Fruit fly (Drosophila melanogaster) whole organism, embryonic: ENCODE data around the gene Agpat3.

Source experiments
- Abd-B ChIP-seq: fragments of 200-800 bp; sonication (Bioruptor generic); optimal IDR thresholded peaks from 2 replicates; lab custom pipeline; 2018; ENCODE audit warnings: missing biosample characterization, mild to moderate bottlenecking, missing genetic modification characterization, moderate library complexity
- Antp ChIP-seq: fragments of 200-800 bp; sonication (Bioruptor generic); optimal IDR thresholded peaks from 3 replicates; lab custom pipeline; 2016; ENCODE audit warnings: missing biosample characterization, missing genetic modification characterization
- Atf-2 ChIP-seq: fragments of 200-800 bp; sonication (Bioruptor generic); optimal IDR thresholded peaks from 2 replicates; lab custom pipeline; 2016; ENCODE audit warnings: missing biosample characterization, missing genetic modification characterization
- CG10209 ChIP-seq: fragments of 200-800 bp; sonication (Bioruptor generic); optimal IDR thresholded peaks from 3 replicates; lab custom pipeline; 2017; ENCODE audit warnings: missing biosample characterization, mild to moderate bottlenecking, missing genetic modification characterization, missing genetic modification reagents
- CG10979 ChIP-seq: fragments of 200-800 bp; sonication (Bioruptor generic); optimal IDR thresholded peaks from 2 replicates; lab custom pipeline; 2018; ENCODE audit warnings: missing biosample characterization, mild to moderate bottlenecking, missing genetic modification characterization, moderate library complexity
- CG11085 ChIP-seq: fragments of 200-800 bp; sonication (Bioruptor generic); IDR thresholded peaks from 2 replicates; pipeline ENCODE4 v1.3.6; 2022; ENCODE audit warnings: missing biosample characterization, missing genetic modification characterization
- CG11560 ChIP-seq: fragments of 200-800 bp; sonication (Bioruptor generic); IDR thresholded peaks from 3 replicates; pipeline ENCODE4 v1.3.6; 2022; ENCODE audit warnings: missing biosample characterization, missing genetic modification characterization
- CG13775 ChIP-seq: fragments of 200-800 bp; sonication (Bioruptor generic); optimal IDR thresholded peaks from 3 replicates; lab custom pipeline; 2017; ENCODE audit warnings: missing biosample characterization, mild to moderate bottlenecking, missing genetic modification characterization
- CG1602 ChIP-seq: fragments of 200-800 bp; sonication (Bioruptor generic); optimal IDR thresholded peaks from 3 replicates; lab custom pipeline; 2016; ENCODE audit warnings: missing biosample characterization, missing genetic modification characterization
- CG17328 ChIP-seq: fragments of 200-800 bp; sonication (Bioruptor generic); IDR thresholded peaks from 2 replicates; pipeline ENCODE4 v1.3.6; 2022; ENCODE audit warnings: missing biosample characterization, missing genetic modification characterization
- CG17359 ChIP-seq: fragments of 200-800 bp; sonication (Bioruptor generic); optimal IDR thresholded peaks from 3 replicates; lab custom pipeline; 2018; ENCODE audit warnings: missing biosample characterization, mild to moderate bottlenecking, missing genetic modification characterization, moderate library complexity
- CG1832 ChIP-seq: fragments of 200-800 bp; sonication (Bioruptor generic); optimal IDR thresholded peaks from 2 replicates; lab custom pipeline; 2017; ENCODE audit warnings: missing biosample characterization, mild to moderate bottlenecking, missing genetic modification characterization, inconsistent platforms
- CG2678 ChIP-seq: fragments of 200-800 bp; sonication (Bioruptor generic); optimal IDR thresholded peaks from 3 replicates; lab custom pipeline; 2019; ENCODE audit warnings: missing biosample characterization, mild to moderate bottlenecking, missing genetic modification characterization, moderate library complexity
- CG30403 ChIP-seq: fragments of 200-800 bp; sonication (Bioruptor generic); optimal IDR thresholded peaks from 3 replicates; lab custom pipeline; 2016; ENCODE audit warnings: missing biosample characterization, missing genetic modification characterization
- CG33213 ChIP-seq: fragments of 200-800 bp; sonication (Bioruptor generic); optimal IDR thresholded peaks from 3 replicates; lab custom pipeline; 2016; ENCODE audit warnings: missing biosample characterization, missing genetic modification characterization
- CG33557 ChIP-seq: fragments of 200-800 bp; sonication (Bioruptor generic); optimal IDR thresholded peaks from 2 replicates; lab custom pipeline; 2019; ENCODE audit warnings: missing biosample characterization, mild to moderate bottlenecking, missing genetic modification characterization, moderate library complexity
- CG3847 ChIP-seq: fragments of 200-800 bp; sonication (Bioruptor generic); IDR thresholded peaks from 2 replicates; pipeline ENCODE4 v1.3.6; 2022; ENCODE audit warnings: missing biosample characterization, missing genetic modification characterization
- CG3995 ChIP-seq: fragments of 200-800 bp; sonication (Bioruptor generic); optimal IDR thresholded peaks from 3 replicates; lab custom pipeline; 2016; ENCODE audit warnings: missing biosample characterization, missing genetic modification characterization
- CG4328 ChIP-seq: fragments of 200-800 bp; sonication (Bioruptor generic); optimal IDR thresholded peaks from 3 replicates; lab custom pipeline; 2017; ENCODE audit warnings: missing biosample characterization, missing genetic modification reagents, missing genetic modification characterization
- CG4404 ChIP-seq: fragments of 200-800 bp; sonication (Bioruptor generic); IDR thresholded peaks from 2 replicates; pipeline ENCODE4 v1.3.6; 2022; ENCODE audit warnings: missing biosample characterization, missing genetic modification characterization
- CG6689 ChIP-seq: fragments of 200-800 bp; sonication (Bioruptor generic); IDR thresholded peaks from 2 replicates; pipeline ENCODE4 v1.3.6; 2022; ENCODE audit warnings: missing biosample characterization, missing genetic modification characterization
- CG8924 ChIP-seq: fragments of 200-800 bp; optimal IDR thresholded peaks from 3 replicates; lab custom pipeline; 2019; ENCODE audit warnings: missing biosample characterization, mild to moderate bottlenecking, missing genetic modification characterization, moderate library complexity
- CG9797 ChIP-seq: fragments of 200-800 bp; sonication (Bioruptor generic); optimal IDR thresholded peaks from 3 replicates; lab custom pipeline; 2018; ENCODE audit warnings: missing biosample characterization, mild to moderate bottlenecking, missing genetic modification characterization
- CkIIα-i1 ChIP-seq: fragments of 200-800 bp; sonication (Bioruptor generic); IDR thresholded peaks from 2 replicates; pipeline ENCODE4 v1.3.6; 2022; ENCODE audit warnings: missing biosample characterization, missing genetic modification characterization
- Dip2 ChIP-seq: fragments of 200-800 bp; sonication (Bioruptor generic); IDR thresholded peaks from 2 replicates; pipeline ENCODE4 v1.3.6; 2022; ENCODE audit warnings: missing biosample characterization, missing genetic modification characterization
- HmgZ ChIP-seq: fragments of 200-800 bp; sonication (Bioruptor generic); optimal IDR thresholded peaks from 2 replicates; lab custom pipeline; 2018; ENCODE audit warnings: missing biosample characterization, mild to moderate bottlenecking, missing genetic modification characterization
- Hmr ChIP-seq: fragments of 200-800 bp; sonication (Bioruptor generic); optimal IDR thresholded peaks from 3 replicates; lab custom pipeline; 2017; ENCODE audit warnings: mild to moderate bottlenecking, missing biosample characterization, missing genetic modification reagents, missing genetic modification characterization
- Hmx ChIP-seq: fragments of 200-800 bp; sonication (Bioruptor generic); optimal IDR thresholded peaks from 2 replicates; lab custom pipeline; 2016; ENCODE audit warnings: missing biosample characterization, missing genetic modification characterization
- Lpt ChIP-seq: fragments of >200 bp; optimal IDR thresholded peaks from 2 replicates; lab custom pipeline; 2018; ENCODE audit warnings: missing biosample characterization, missing genetic modification characterization
- MESR4 ChIP-seq: fragments of 200-800 bp; sonication (Bioruptor generic); optimal IDR thresholded peaks from 2 replicates; lab custom pipeline; 2018; ENCODE audit warnings: missing biosample characterization, mild to moderate bottlenecking, missing genetic modification characterization, moderate library complexity
- NC2α ChIP-seq: fragments of 200-800 bp; sonication (Bioruptor generic); optimal IDR thresholded peaks from 2 replicates; lab custom pipeline; 2016; ENCODE audit warnings: missing biosample characterization, missing genetic modification characterization
- Sry-δ ChIP-seq: fragments of 200-800 bp; sonication (Bioruptor generic); optimal IDR thresholded peaks from 2 replicates; lab custom pipeline; 2016; ENCODE audit warnings: missing biosample characterization, missing genetic modification characterization
- Tbp ChIP-seq: fragments of >200 bp; optimal IDR thresholded peaks from 2 replicates; lab custom pipeline; 2018; ENCODE audit warnings: missing biosample characterization, missing genetic modification characterization
- Xbp1 ChIP-seq: fragments of 200-800 bp; sonication (Bioruptor generic); optimal IDR thresholded peaks from 3 replicates; lab custom pipeline; 2016; ENCODE audit warnings: missing biosample characterization, mild to moderate bottlenecking, missing genetic modification characterization
- br ChIP-seq: fragments of >200 bp; optimal IDR thresholded peaks from 2 replicates; lab custom pipeline; 2017
- bsh ChIP-seq, 2 experiments: fragments of 200-800 bp; sonication (Bioruptor generic); optimal IDR thresholded peaks; 2 replicates each; lab custom pipeline; 2017 to 2018; ENCODE audit warnings: mild to moderate bottlenecking in 2 of 2, missing biosample characterization in 2 of 2, missing genetic modification characterization in 2 of 2, moderate library complexity in 1 of 2
- crol ChIP-seq: fragments of 200-800 bp; sonication (Bioruptor generic); IDR thresholded peaks from 2 replicates; pipeline ENCODE4 v1.3.6; 2022; ENCODE audit warnings: missing biosample characterization, missing genetic modification characterization
- crp ChIP-seq, 2 experiments: fragments of 200-800 bp; sonication (Bioruptor generic); optimal IDR thresholded peaks; 2 replicates in 1 of 2; 3 replicates in 1 of 2; lab custom pipeline; 2017; ENCODE audit warnings: missing biosample characterization in 2 of 2, missing genetic modification characterization in 2 of 2, mild to moderate bottlenecking in 1 of 2, moderate library complexity in 1 of 2
- danr ChIP-seq: fragments of 200-800 bp; sonication (Bioruptor generic); IDR thresholded peaks from 2 replicates; pipeline ENCODE4 v1.3.6; 2022; ENCODE audit warnings: missing biosample characterization, missing genetic modification characterization
- ems ChIP-seq: fragments of 200-800 bp; sonication (Bioruptor generic); optimal IDR thresholded peaks from 3 replicates; lab custom pipeline; 2016; ENCODE audit warnings: missing biosample characterization, missing genetic modification characterization
- eve ChIP-seq, 2 experiments: fragments of >200 bp; optimal IDR thresholded peaks; 2 replicates each; lab custom pipeline; 2017; ENCODE audit warnings: missing biosample characterization in 2 of 2, missing genetic modification characterization in 2 of 2
- fd64A ChIP-seq: fragments of 200-800 bp; sonication (Bioruptor generic); optimal IDR thresholded peaks from 3 replicates; lab custom pipeline; 2018; ENCODE audit warnings: missing biosample characterization, mild to moderate bottlenecking, missing genetic modification characterization
- kni ChIP-seq: fragments of 200-800 bp; sonication (Bioruptor generic); optimal IDR thresholded peaks from 3 replicates; lab custom pipeline; 2017; ENCODE audit warnings: mild to moderate bottlenecking, missing biosample characterization, missing genetic modification reagents, missing genetic modification characterization
- phol ChIP-seq: fragments of 200-800 bp; sonication (Bioruptor generic); optimal IDR thresholded peaks from 3 replicates; lab custom pipeline; 2018; ENCODE audit warnings: missing biosample characterization, mild to moderate bottlenecking, missing genetic modification characterization, moderate library complexity
- scrt ChIP-seq: fragments of 200-800 bp; sonication (Bioruptor generic); optimal IDR thresholded peaks from 2 replicates; lab custom pipeline; 2018; ENCODE audit warnings: missing biosample characterization, mild to moderate bottlenecking, missing genetic modification characterization, moderate library complexity
- sens ChIP-seq: fragments of 200-800 bp; sonication (Bioruptor generic); peaks from one replicate; lab custom pipeline; 2016; ENCODE audit warnings: missing biosample characterization, missing genetic modification characterization
- sima ChIP-seq: fragments of 200-800 bp; sonication (Bioruptor generic); optimal IDR thresholded peaks from 2 replicates; lab custom pipeline; 2016; ENCODE audit warnings: missing biosample characterization, missing genetic modification characterization
- sisA ChIP-seq: fragments of 200-800 bp; sonication (Bioruptor generic); IDR thresholded peaks from 2 replicates; pipeline ENCODE4 v1.3.6; 2022; ENCODE audit warnings: missing biosample characterization, missing genetic modification characterization
- sna ChIP-seq: fragments of 200-800 bp; sonication (Bioruptor generic); IDR thresholded peaks from 2 replicates; pipeline ENCODE4 v1.3.6; 2022; ENCODE audit warnings: missing biosample characterization, missing genetic modification characterization; ENCODE audit not compliant: partially characterized antibody
- sqz ChIP-seq: fragments of 200-800 bp; sonication (Bioruptor generic); optimal IDR thresholded peaks from 3 replicates; lab custom pipeline; 2018; ENCODE audit warnings: missing biosample characterization, mild to moderate bottlenecking, missing genetic modification characterization
- tap ChIP-seq: fragments of 200-800 bp; optimal IDR thresholded peaks from 3 replicates; lab custom pipeline; 2019; ENCODE audit warnings: missing biosample characterization, mild to moderate bottlenecking, missing genetic modification characterization, moderate library complexity
- tgo ChIP-seq: fragments of 200-800 bp; sonication (Bioruptor generic); IDR thresholded peaks from 3 replicates; pipeline ENCODE4 v1.3.6; 2022; ENCODE audit warnings: missing biosample characterization, missing genetic modification characterization
- twi ChIP-seq: fragments of 200-800 bp; optimal IDR thresholded peaks from 2 replicates; lab custom pipeline; 2019; ENCODE audit warnings: missing biosample characterization, mild to moderate bottlenecking, missing genetic modification characterization, moderate library complexity

Gene Agpat3

dm6 chr3L:16392874-16393273 lies 7.1 kb upstream of the Agpat3 start (continued):
- TF ChIP-seq twi (tag; lab: Kevin White, UChicago) = no peak
- TF ChIP-seq ems (GFP tag; lab: Kevin White, UChicago) = no peak
- no peak for TF ChIP-seq CG33213
- no peak for TF ChIP-seq danr (GFP tag; lab: Robert Waterston, UW)
- no peak for TF ChIP-seq br (lab: Kevin White, UChicago)
- no peak for TF ChIP-seq MESR4 (GFP tag; lab: Kevin White, UChicago)
- no peak for TF ChIP-seq sqz (GFP tag; lab: Kevin White, UChicago)
- TF ChIP-seq eve (GFP tag; optimal IDR thresholded peaks at IDR 0.05; lab: Kevin White, UChicago) = no peak
- no peak for TF ChIP-seq NC2α (GFP tag; lab: Kevin White, UChicago)
- TF ChIP-seq CG17328 (GFP tag; lab: Robert Waterston, UW) = no peak
- no peak for TF ChIP-seq Hmx (GFP tag; lab: Kevin White, UChicago)
- no peak for TF ChIP-seq Tbp (GFP tag; lab: Kevin White, UChicago)
- TF ChIP-seq Xbp1 = no peak
- no peak for TF ChIP-seq CG9797 (GFP tag; lab: Kevin White, UChicago)
- TF ChIP-seq CkIIα-i1 (GFP tag; lab: Robert Waterston, UW) = no peak
- TF ChIP-seq crol (GFP tag; lab: Robert Waterston, UW) = no peak; the same call in 1 of the 2 replicates
- no peak for TF ChIP-seq tgo (GFP tag; lab: Robert Waterston, UW)
- no peak for TF ChIP-seq CG33557 (GFP tag; lab: Kevin White, UChicago)
- TF ChIP-seq CG30403 (GFP tag; lab: Kevin White, UChicago) = peak; percentile 21
- no peak for TF ChIP-seq CG11560 (tag; lab: Robert Waterston, UW)
- TF ChIP-seq Lpt (GFP tag; lab: Kevin White, UChicago) = no peak
- no peak for TF ChIP-seq CG3847
- 0 out of 2 replicates have a peak, but pooled peaks have one; percentile 7 for TF ChIP-seq sisA (GFP tag; lab: Robert Waterston, UW)
- TF ChIP-seq scrt = no peak
- TF ChIP-seq fd64A (GFP tag; lab: Kevin White, UChicago) = no peak
- TF ChIP-seq CG17359 (tag; lab: Kevin White, UChicago) = no peak
- TF ChIP-seq CG2678 = peak; percentile 62
- no peak for TF ChIP-seq CG1832 (GFP tag; lab: Kevin White, UChicago)
- peak in 1 of 2 experiments; percentile 9 for TF ChIP-seq bsh (GFP tag; optimal IDR thresholded peaks at IDR 0.05; lab: Kevin White, UChicago)
- TF ChIP-seq CG4404 = no peak
- no peak for TF ChIP-seq tap
- no peak for TF ChIP-seq Dip2 (GFP tag; lab: Robert Waterston, UW)
- TF ChIP-seq CG8924 (tag; lab: Kevin White, UChicago) = no peak
- TF ChIP-seq CG10979 = peak; percentile 37
- no peak for TF ChIP-seq CG1602 (GFP tag; lab: Kevin White, UChicago)
- TF ChIP-seq CG6689 (GFP tag; lab: Robert Waterston, UW) = peak; percentile 17; the same call in 1 of the 2 replicates
- TF ChIP-seq crp (GFP tag; optimal IDR thresholded peaks at IDR 0.05; lab: Kevin White, UChicago) = no peak
- no peak for TF ChIP-seq sna (GFP tag; lab: Robert Waterston, UW)
- no peak for TF ChIP-seq Sry-δ (GFP tag; lab: Kevin White, UChicago)
- TF ChIP-seq CG13775 = no peak
- peak; percentile 61 for TF ChIP-seq phol
- TF ChIP-seq kni = no peak
- no peak for TF ChIP-seq sima (GFP tag; lab: Kevin White, UChicago)
- no peak for TF ChIP-seq Abd-B
- no peak for TF ChIP-seq CG11085
- no peak for TF ChIP-seq CG10209 (GFP tag; lab: Kevin White, UChicago)
- TF ChIP-seq CG3995 (GFP tag; lab: Kevin White, UChicago) = no peak
- no peak for TF ChIP-seq HmgZ (tag; lab: Kevin White, UChicago)
- no peak for TF ChIP-seq Antp (GFP tag; lab: Kevin White, UChicago)
- no peak for TF ChIP-seq CG4328 (GFP tag; lab: Kevin White, UChicago)
- no peak for TF ChIP-seq sens (GFP tag; lab: Kevin White, UChicago)
- TF ChIP-seq Atf-2 (GFP tag; lab: Kevin White, UChicago) = no peak
- TF ChIP-seq Hmr (GFP tag; lab: Kevin White, UChicago) = no peak
